Fruit fly (Drosophila melanogaster) whole organism, pupa: Measurements from ENCODE around the gene DIP-gamma.

Source experiments
- CG12605 ChIP-seq: fragments of 200-800 bp; sonication (Bioruptor generic); IDR thresholded peaks from 2 replicates; pipeline ENCODE4 v1.3.6; 2022; ENCODE audit warnings: missing biosample characterization, missing genetic modification characterization
- CG8159 ChIP-seq: fragments of 200-800 bp; sonication (Bioruptor generic); optimal IDR thresholded peaks from 3 replicates; lab custom pipeline; 2018; ENCODE audit warnings: missing biosample characterization, mild to moderate bottlenecking, missing genetic modification characterization, moderate library complexity
- CG8301 ChIP-seq: fragments of 200-800 bp; sonication (Bioruptor generic); optimal IDR thresholded peaks from 2 replicates; lab custom pipeline; 2018; ENCODE audit warnings: missing biosample characterization, mild to moderate bottlenecking, missing genetic modification characterization
- Ets98B ChIP-seq: fragments of 200-800 bp; sonication (Bioruptor generic); IDR thresholded peaks from 2 replicates; pipeline ENCODE4 v1.3.6; 2022; ENCODE audit warnings: missing biosample characterization, missing genetic modification characterization
- fd96Ca ChIP-seq: fragments of 200-800 bp; sonication (Bioruptor generic); IDR thresholded peaks from 3 replicates; pipeline ENCODE4 v1.3.6; 2022; ENCODE audit warnings: missing biosample characterization, missing genetic modification characterization

DNA sequence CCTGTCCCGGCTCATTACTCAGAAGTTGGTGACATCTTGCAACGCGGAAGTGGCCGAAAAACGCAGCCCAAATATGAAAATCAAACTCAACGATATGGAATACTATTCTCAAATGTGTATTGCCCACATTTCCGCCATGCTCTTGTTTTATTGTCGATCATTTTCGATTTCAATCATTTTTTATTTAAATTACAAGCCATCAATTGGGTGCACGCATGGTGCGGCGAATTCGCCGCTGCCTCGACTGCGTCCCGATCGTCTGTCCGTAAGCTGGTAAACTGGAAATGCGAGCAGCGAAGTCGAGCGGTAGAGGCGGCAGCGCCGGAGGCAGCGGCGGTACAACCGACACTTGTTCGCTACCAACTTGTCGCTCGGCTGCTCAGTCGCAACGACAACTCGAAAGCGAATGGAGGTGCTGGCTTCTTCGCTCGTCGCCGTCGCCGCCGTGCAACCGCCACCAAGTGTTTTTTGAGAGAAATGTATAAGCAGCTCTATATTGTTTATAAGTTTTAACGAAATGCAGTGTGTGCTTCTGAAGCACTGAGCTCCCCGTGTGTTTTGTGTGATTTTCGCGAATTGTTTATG lies 78.6 kb downstream of the DIP-gamma start:
- TF ChIP-seq CG8159 (no peak), Ets98B (peak; percentile 60), CG12605 (GFP tag; lab: Robert Waterston, UW) (no peak), CG8301 (tag; lab: Kevin White, UChicago) (no peak), fd96Ca (GFP tag; lab: Robert Waterston, UW) (peak; percentile 39; the same call in 1 of the 3 replicates)
